Worm (Caenorhabditis elegans) whole organism, young adult: ENCODE data around the gene dot-1.3.

Source experiments
- B0035.1 ChIP-seq: sonication (generic microtip); optimal IDR thresholded peaks from 2 replicates; lab custom pipeline; 2016; ENCODE audit warnings: missing genetic modification characterization, mild to moderate bottlenecking, missing compliant biosample characterization, missing genotype, missing genetic modification reagents
- B0336.3 ChIP-seq: fragments of 200-800 bp; sonication (Bioruptor generic); IDR thresholded peaks from 2 replicates; pipeline ENCODE4 v1.3.6; 2022; ENCODE audit warnings: missing genetic modification characterization, missing compliant biosample characterization
- C06A6.2 ChIP-seq: fragments of 200-800 bp; sonication (Bioruptor generic); conservative IDR thresholded peaks from 2 replicates; pipeline ENCODE4 v1.3.6; 2022; ENCODE audit warnings: missing genetic modification characterization, missing compliant biosample characterization
- F10E7.11 ChIP-seq: sonication (generic microtip); optimal IDR thresholded peaks from 2 replicates; lab custom pipeline; 2017; ENCODE audit warnings: mild to moderate bottlenecking, missing genetic modification characterization, moderate library complexity, missing compliant biosample characterization
- F22D6.2 ChIP-seq: sonication (generic microtip); optimal IDR thresholded peaks from 2 replicates; lab custom pipeline; 2016; ENCODE audit warnings: mild to moderate bottlenecking, missing genetic modification characterization, missing compliant biosample characterization
- F39B2.1 ChIP-seq: fragments of 200-800 bp; sonication (Bioruptor generic); IDR thresholded peaks from 2 replicates; pipeline ENCODE4 v1.3.6; 2022; ENCODE audit warnings: missing genetic modification reagents, missing genetic modification characterization, missing compliant biosample characterization
- F52B5.7 ChIP-seq: sonication (generic microtip); optimal IDR thresholded peaks from 2 replicates; lab custom pipeline; 2016; ENCODE audit warnings: mild to moderate bottlenecking, missing genetic modification characterization, missing compliant biosample characterization
- F57C9.4 ChIP-seq: sonication (generic microtip); optimal IDR thresholded peaks from 2 replicates; lab custom pipeline; 2017; ENCODE audit warnings: mild to moderate bottlenecking, missing genetic modification characterization, missing compliant biosample characterization
- T07F8.4 ChIP-seq: sonication (generic microtip); optimal IDR thresholded peaks from 2 replicates; lab custom pipeline; 2016; ENCODE audit warnings: mild to moderate bottlenecking, missing genetic modification characterization, moderate library complexity, missing compliant biosample characterization
- Y53F4B.3 ChIP-seq: fragments of 200-800 bp; sonication (Bioruptor generic); IDR thresholded peaks from 2 replicates; pipeline ENCODE4 v1.3.6; 2022; ENCODE audit warnings: missing genetic modification reagents, missing genetic modification characterization, missing compliant biosample characterization
- ama-1 ChIP-seq, 3 experiments: fragments of 150-350 bp in 1 of 3; sonication (generic microtip) in 2 of 3; optimal IDR thresholded peaks; 2 replicates each; lab custom pipeline; 2014 to 2018; ENCODE audit warnings: missing biosample characterization in 2 of 3, missing genetic modification characterization in 2 of 3, missing genetic modification reagents in 2 of 3
- atf-7 ChIP-seq: sonication (generic microtip); optimal IDR thresholded peaks from 2 replicates; lab custom pipeline; 2017; ENCODE audit warnings: mild to moderate bottlenecking, missing genetic modification characterization, missing compliant biosample characterization
- attf-3 ChIP-seq: fragments of 200-800 bp; sonication (Bioruptor generic); conservative IDR thresholded peaks from 2 replicates; pipeline ENCODE4 v1.3.6; 2022; ENCODE audit warnings: missing genetic modification reagents, missing genetic modification characterization, missing compliant biosample characterization
- ccch-3 ChIP-seq: fragments of 200-800 bp; sonication (Bioruptor generic); optimal IDR thresholded peaks from 2 replicates; lab custom pipeline; 2018; ENCODE audit warnings: mild to moderate bottlenecking, missing genetic modification characterization, missing compliant biosample characterization
- cebp-1 ChIP-seq, 2 experiments: fragments of 200-800 bp in 1 of 2; sonication (Bioruptor generic) in 1 of 2; sonication (generic microtip) in 1 of 2; IDR thresholded peaks in 1 of 2; optimal IDR thresholded peaks in 1 of 2; 2 replicates each; pipeline versions ENCODE4 v1.3.6 to Lab custom; 2017 to 2022; ENCODE audit warnings: missing compliant biosample characterization in 2 of 2, missing genetic modification characterization in 2 of 2, mild to moderate bottlenecking in 1 of 2, missing genetic modification reagents in 1 of 2, moderate library complexity in 1 of 2
- ceh-100 ChIP-seq: fragments of 200-800 bp; sonication (Bioruptor generic); IDR thresholded peaks from 2 replicates; pipeline ENCODE4 v1.3.6; 2022; ENCODE audit warnings: missing genetic modification reagents, missing genetic modification characterization, missing compliant biosample characterization
- die-1 ChIP-seq: sonication (generic microtip); optimal IDR thresholded peaks from 2 replicates; lab custom pipeline; 2016; ENCODE audit warnings: missing genotype, mild to moderate bottlenecking, missing genetic modification characterization, missing compliant biosample characterization
- dpff-1 ChIP-seq: sonication (generic microtip); optimal IDR thresholded peaks from 2 replicates; lab custom pipeline; 2017; ENCODE audit warnings: mild to moderate bottlenecking, missing genetic modification characterization, missing compliant biosample characterization
- egl-44 ChIP-seq: fragments of 200-800 bp; sonication (Bioruptor generic); IDR thresholded peaks from 2 replicates; pipeline ENCODE4 v1.3.6; 2022; ENCODE audit warnings: missing genetic modification reagents, missing genetic modification characterization, missing compliant biosample characterization
- fkh-3 ChIP-seq: sonication (generic microtip); optimal IDR thresholded peaks from 2 replicates; lab custom pipeline; 2016; ENCODE audit warnings: mild to moderate bottlenecking, missing genetic modification characterization, missing compliant biosample characterization
- hmg-1.2 ChIP-seq: fragments of 200-800 bp; sonication (Bioruptor generic); IDR thresholded peaks from 2 replicates; pipeline ENCODE4 v1.3.6; 2022; ENCODE audit warnings: missing genetic modification reagents, missing genetic modification characterization, missing compliant biosample characterization
- lin-40 ChIP-seq: sonication (generic microtip); optimal IDR thresholded peaks from 2 replicates; lab custom pipeline; 2016; ENCODE audit warnings: missing genetic modification characterization, mild to moderate bottlenecking, missing compliant biosample characterization, missing genotype, missing genetic modification reagents
- madf-10 ChIP-seq: sonication (generic microtip); optimal IDR thresholded peaks from 2 replicates; lab custom pipeline; 2016; ENCODE audit warnings: mild to moderate bottlenecking, missing genetic modification characterization, missing compliant biosample characterization
- madf-6 ChIP-seq: fragments of 200-800 bp; sonication (Bioruptor generic); IDR thresholded peaks from 2 replicates; pipeline ENCODE4 v1.3.6; 2022; ENCODE audit warnings: missing genetic modification reagents, missing genetic modification characterization, missing compliant biosample characterization
- mes-4 ChIP-seq: sonication (generic microtip); optimal IDR thresholded peaks from 2 replicates; lab custom pipeline; 2016; ENCODE audit warnings: missing genotype, missing genetic modification characterization, missing compliant biosample characterization
- nfya-1 ChIP-seq: sonication (generic microtip); optimal IDR thresholded peaks from 2 replicates; lab custom pipeline; 2017; ENCODE audit warnings: antibody characterized with exemption, missing compliant biosample characterization, missing genetic modification characterization, borderline replicate concordance; ENCODE audit not compliant: insufficient read depth
- nfya-2 ChIP-seq: fragments of 200-800 bp; sonication (Bioruptor generic); IDR thresholded peaks from 2 replicates; pipeline ENCODE4 v1.3.6; 2022; ENCODE audit warnings: missing genetic modification reagents, missing genetic modification characterization, missing compliant biosample characterization
- nhr-27 ChIP-seq: fragments of 200-800 bp; sonication (Bioruptor generic); optimal IDR thresholded peaks from 2 replicates; lab custom pipeline; 2018; ENCODE audit warnings: mild to moderate bottlenecking, missing genetic modification characterization, moderate library complexity, missing compliant biosample characterization
- pbrm-1 ChIP-seq: fragments of 200-800 bp; sonication (Bioruptor generic); IDR thresholded peaks from 2 replicates; pipeline ENCODE4 v1.3.6; 2022; ENCODE audit warnings: missing genetic modification reagents, missing genetic modification characterization, missing compliant biosample characterization
- rec-8 ChIP-seq, 2 experiments: sonication (generic microtip); optimal IDR thresholded peaks; 2 replicates each; lab custom pipeline; 2016; ENCODE audit warnings: mild to moderate bottlenecking in 2 of 2, missing genetic modification characterization in 2 of 2, missing genetic modification reagents in 2 of 2, missing genotype in 2 of 2, missing biosample characterization in 1 of 2, missing compliant biosample characterization in 1 of 2, moderate library complexity in 1 of 2
- sdz-38 ChIP-seq: sonication (generic microtip); optimal IDR thresholded peaks from 2 replicates; lab custom pipeline; 2016; ENCODE audit warnings: missing genotype, missing genetic modification characterization, missing compliant biosample characterization
- snpc-1.3 ChIP-seq: sonication (generic microtip); optimal IDR thresholded peaks from 2 replicates; lab custom pipeline; 2017; ENCODE audit warnings: missing genetic modification characterization, mild to moderate bottlenecking, missing compliant biosample characterization, antibody characterized with exemption, moderate library complexity, missing genotype, missing genetic modification reagents; ENCODE audit not compliant: insufficient read depth
- snpc-3.4 ChIP-seq: sonication (generic microtip); optimal IDR thresholded peaks from 2 replicates; lab custom pipeline; 2017; ENCODE audit warnings: missing genetic modification characterization, mild to moderate bottlenecking, missing compliant biosample characterization, antibody characterized with exemption, moderate library complexity, missing genotype, missing genetic modification reagents
- tbp1 ChIP-seq: fragments of 200-800 bp; sonication (Bioruptor generic); optimal IDR thresholded peaks from 2 replicates; lab custom pipeline; 2018; ENCODE audit warnings: mild to moderate bottlenecking, missing genetic modification characterization, missing compliant biosample characterization
- tbx-9 ChIP-seq: sonication (generic microtip); optimal IDR thresholded peaks from 2 replicates; lab custom pipeline; 2016; ENCODE audit warnings: borderline replicate concordance, missing genetic modification characterization, inconsistent platforms, missing compliant biosample characterization
- xnd-1 ChIP-seq: sonication (generic microtip); optimal IDR thresholded peaks from 2 replicates; lab custom pipeline; 2016; ENCODE audit warnings: missing genotype, missing genetic modification reagents, missing genetic modification characterization, missing compliant biosample characterization
- ztf-25 ChIP-seq: fragments of 200-800 bp; sonication (Bioruptor generic); IDR thresholded peaks from 2 replicates; pipeline ENCODE4 v1.3.6; 2022; ENCODE audit warnings: missing genetic modification reagents, missing genetic modification characterization, missing compliant biosample characterization
- ztf-28 ChIP-seq: fragments of 200-800 bp; sonication (Bioruptor generic); IDR thresholded peaks from 2 replicates; pipeline ENCODE4 v1.3.6; 2022; ENCODE audit warnings: missing genetic modification reagents, missing genetic modification characterization, missing compliant biosample characterization

Gene dot-1.3

DNA sequence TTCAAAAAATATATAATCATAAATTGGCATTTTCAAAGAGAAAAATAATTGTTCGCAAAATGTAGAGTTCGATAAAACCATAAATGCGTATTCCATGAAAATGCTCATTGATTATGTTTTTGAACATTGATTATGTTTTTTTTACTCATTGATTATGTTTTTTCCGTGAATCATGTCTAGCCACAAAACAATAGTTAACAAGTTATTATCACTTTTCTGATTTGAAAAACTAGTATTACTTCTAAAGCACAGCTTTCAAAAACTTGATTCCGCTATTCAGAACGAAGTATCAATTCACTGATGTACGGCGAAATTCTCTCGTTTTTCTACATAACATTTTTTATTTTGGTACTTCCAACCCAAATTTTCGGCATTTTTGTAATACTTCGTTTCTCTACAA lies 33.2 kb upstream of the dot-1.3 start, which contains the start of gene srd-48:
srd-48 (plus strand) TSS at position 301 of the 400 bp plus-strand sequence.
- no peak for TF ChIP-seq nfya-1 (tag; lab: Kevin White, UChicago)

DNA sequence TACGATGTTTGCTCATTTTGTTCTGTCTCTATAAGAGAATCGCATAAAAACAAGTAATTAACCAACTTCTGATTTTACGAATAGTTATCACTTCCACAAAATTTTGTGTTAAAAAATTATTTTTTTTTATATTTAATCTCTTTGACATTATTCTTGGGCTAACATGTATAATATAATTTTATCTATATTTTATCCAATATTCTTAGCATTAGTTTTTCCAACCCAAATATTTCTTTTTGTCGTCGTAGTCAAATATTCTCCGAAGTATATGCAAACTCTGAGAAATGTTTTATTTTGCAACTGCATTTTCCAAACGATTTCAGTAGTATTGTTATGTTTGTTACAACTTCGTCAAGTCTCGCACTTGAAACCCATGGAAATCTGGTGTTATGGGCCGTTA lies 30.8 kb upstream of the dot-1.3 start, which contains the start of gene srd-47:
srd-47 (plus strand) TSS at position 164 of the 400 bp plus-strand sequence.
- TF ChIP-seq egl-44 (no peak), tbx-9 (no peak), madf-10 (no peak), cebp-1 (GFP tag; IDR thresholded peaks at IDR 0.05; lab: Robert Waterston, UW) (no peak), cebp-1 (tag; optimal IDR thresholded peaks at IDR 0.05; lab: Kevin White, UChicago) (no peak), mes-4 (tag; lab: Kevin White, UChicago) (no peak), nfya-2 (GFP tag; lab: Robert Waterston, UW) (no peak), attf-3 (no peak), dpff-1 (tag; lab: Kevin White, UChicago) (no peak), ama-1 (optimal IDR thresholded peaks at IDR 0.05; lab: Kevin White, UChicago) (no peak), ama-1 (GFP tag; optimal IDR thresholded peaks at IDR 0.05; lab: Kevin White, UChicago) (no peak)

DNA sequence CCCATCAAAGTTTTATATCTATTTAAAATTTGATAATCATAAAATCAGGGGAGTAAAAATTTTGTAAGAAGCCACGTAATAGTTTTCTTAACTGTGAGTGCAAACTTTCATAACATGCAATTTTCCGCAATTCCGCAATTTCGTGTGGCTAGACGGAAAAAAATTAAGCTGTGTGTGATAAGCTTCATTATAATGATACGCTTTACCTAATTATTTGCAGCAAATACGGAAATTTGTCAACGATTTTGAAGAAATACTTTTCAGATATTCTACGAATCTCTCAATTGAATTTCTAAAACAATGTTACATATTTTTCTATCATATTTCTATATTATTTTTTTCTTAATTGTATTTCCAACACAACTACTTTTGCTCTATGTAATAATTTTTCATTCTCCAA lies 29.1 kb upstream of the dot-1.3 start, which contains the start of gene srd-46:
srd-46 (plus strand) TSS at position 301 of the 400 bp plus-strand sequence.
- no peak for TF ChIP-seq ztf-25 (GFP tag; lab: Robert Waterston, UW)
- TF ChIP-seq snpc-3.4 (tag; lab: Kevin White, UChicago), result no peak
- no peak for TF ChIP-seq C06A6.2
- no peak for TF ChIP-seq die-1 (tag; lab: Kevin White, UChicago)
- no peak for TF ChIP-seq F39B2.1 (GFP tag; lab: Robert Waterston, UW)
- no peak for TF ChIP-seq atf-7 (tag; lab: Kevin White, UChicago)
- no peak for TF ChIP-seq F52B5.7 (tag; lab: Kevin White, UChicago)

DNA sequence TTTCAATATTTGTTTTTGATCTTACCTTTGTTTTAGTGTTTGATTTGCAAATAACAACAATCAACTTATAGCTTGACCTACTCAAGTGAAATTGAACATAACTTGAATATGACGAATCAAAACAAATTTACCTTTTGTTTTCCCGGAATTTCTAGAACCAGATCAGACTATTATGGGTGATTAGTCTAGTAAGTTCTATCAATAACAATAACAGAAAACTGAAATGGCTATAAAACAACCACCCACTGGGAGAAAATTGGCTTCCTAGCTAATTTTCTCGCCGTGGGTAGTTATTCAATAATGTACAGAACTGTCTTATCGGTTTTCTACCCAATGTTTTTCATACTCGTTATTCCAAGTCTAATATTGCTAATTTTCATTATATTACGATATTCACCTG lies 26.0 kb upstream of the dot-1.3 start, which contains the start of gene srd-45:
srd-45 (plus strand) TSS at position 301 of the 400 bp plus-strand sequence.
- TF ChIP-seq F22D6.2 (no peak), B0336.3 (GFP tag; lab: Robert Waterston, UW) (no peak), ccch-3 (GFP tag; lab: Kevin White, UChicago) (no peak), rec-8 (tag; optimal IDR thresholded peaks at IDR 0.05; lab: Kevin White, UChicago) (no peak), die-1 (tag; lab: Kevin White, UChicago) (no peak), F39B2.1 (GFP tag; lab: Robert Waterston, UW) (no peak), sdz-38 (no peak), snpc-1.3 (tag; lab: Kevin White, UChicago) (no peak), egl-44 (no peak), nhr-27 (tag; lab: Kevin White, UChicago) (no peak), Y53F4B.3 (no peak)

DNA sequence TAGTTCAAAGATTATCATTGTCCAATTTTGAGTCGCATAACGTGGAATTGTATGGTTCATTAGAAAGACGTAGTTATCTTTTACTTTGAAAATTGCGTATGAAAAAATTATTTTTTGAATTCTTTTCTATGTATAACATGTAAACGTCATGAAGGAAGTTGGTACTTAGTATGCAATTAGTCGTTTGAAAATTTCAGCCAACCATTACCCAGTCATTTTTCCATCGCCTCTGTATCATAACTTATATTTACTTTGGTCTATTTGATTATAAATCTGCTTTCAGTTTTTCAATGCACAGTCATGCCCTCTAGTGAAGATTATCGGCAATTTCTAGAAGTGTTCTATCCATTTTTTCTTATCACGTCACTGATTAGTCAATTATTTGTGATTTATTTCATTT lies 23.8 kb upstream of the dot-1.3 start, which contains the start of gene srd-41:
srd-41 (plus strand) TSS at position 301 of the 400 bp plus-strand sequence.
- TF ChIP-seq ceh-100 (no peak), F10E7.11 (tag; lab: Kevin White, UChicago) (no peak), madf-6 (GFP tag; lab: Robert Waterston, UW) (no peak), ztf-28 (GFP tag; lab: Robert Waterston, UW) (no peak), fkh-3 (tag; lab: Kevin White, UChicago) (no peak), xnd-1 (no peak), ccch-3 (GFP tag; lab: Kevin White, UChicago) (no peak), B0035.1 (tag; lab: Kevin White, UChicago) (no peak), hmg-1.2 (GFP tag; lab: Robert Waterston, UW) (no peak), lin-40 (tag; lab: Kevin White, UChicago) (no peak), tbp1 (GFP tag; lab: Kevin White, UChicago) (no peak), F57C9.4 (no peak), pbrm-1 (GFP tag; lab: Robert Waterston, UW) (no peak), dpff-1 (tag; lab: Kevin White, UChicago) (no peak), T07F8.4 (tag; lab: Kevin White, UChicago) (no peak)
